Fruit fly (Drosophila melanogaster) whole organism, embryonic: Measurements from ENCODE around the gene CG8097.
A peak's percentile ranks its signal among the peaks of the same experiment; 100 is the strongest.

Source experiments
- B-H1 ChIP-seq: fragments of 200-800 bp; sonication (Bioruptor generic); IDR thresholded peaks from 3 replicates; pipeline ENCODE4 v1.3.6; 2022; ENCODE audit warnings: missing biosample characterization, missing genetic modification characterization
- Bteb2 ChIP-seq: fragments of 200-800 bp; sonication (Bioruptor generic); optimal IDR thresholded peaks from 2 replicates; lab custom pipeline; 2016; ENCODE audit warnings: missing biosample characterization, missing genetic modification characterization
- CG10147 ChIP-seq: fragments of 200-800 bp; sonication (Bioruptor generic); optimal IDR thresholded peaks from 2 replicates; lab custom pipeline; 2019; ENCODE audit warnings: missing biosample characterization, mild to moderate bottlenecking, missing genetic modification characterization, moderate library complexity
- CG10543 ChIP-seq: fragments of 200-800 bp; sonication (Bioruptor generic); optimal IDR thresholded peaks from 3 replicates; lab custom pipeline; 2017; ENCODE audit warnings: missing biosample characterization, mild to moderate bottlenecking, missing genetic modification characterization, moderate library complexity
- CG11085 ChIP-seq: fragments of 200-800 bp; sonication (Bioruptor generic); IDR thresholded peaks from 2 replicates; pipeline ENCODE4 v1.3.6; 2022; ENCODE audit warnings: missing biosample characterization, missing genetic modification characterization
- CG12071 ChIP-seq: fragments of 200-800 bp; sonication (Bioruptor generic); optimal IDR thresholded peaks from 3 replicates; lab custom pipeline; 2018; ENCODE audit warnings: missing biosample characterization, mild to moderate bottlenecking, missing genetic modification characterization
- CG12942 ChIP-seq: fragments of 200-800 bp; sonication (Bioruptor generic); optimal IDR thresholded peaks from 3 replicates; lab custom pipeline; 2016; ENCODE audit warnings: missing biosample characterization, missing genetic modification characterization
- CG14050 ChIP-seq: fragments of 200-800 bp; sonication (Bioruptor generic); IDR thresholded peaks from 3 replicates; pipeline ENCODE4 v1.3.6; 2022; ENCODE audit warnings: missing biosample characterization, missing genetic modification characterization
- CG17385 ChIP-seq: fragments of 200-800 bp; sonication (Bioruptor generic); optimal IDR thresholded peaks from 3 replicates; lab custom pipeline; 2018; ENCODE audit warnings: missing biosample characterization, mild to moderate bottlenecking, missing genetic modification characterization
- CG18011 ChIP-seq: fragments of 200-800 bp; sonication (Bioruptor generic); optimal IDR thresholded peaks from 2 replicates; lab custom pipeline; 2017; ENCODE audit warnings: missing biosample characterization, missing genetic modification characterization, mild to moderate bottlenecking, moderate library complexity, missing genotype
- CG1832 ChIP-seq: fragments of 200-800 bp; sonication (Bioruptor generic); optimal IDR thresholded peaks from 2 replicates; lab custom pipeline; 2017; ENCODE audit warnings: missing biosample characterization, mild to moderate bottlenecking, missing genetic modification characterization, inconsistent platforms
- CG18476 ChIP-seq: fragments of 200-800 bp; sonication (Bioruptor generic); optimal IDR thresholded peaks from 2 replicates; lab custom pipeline; 2016; ENCODE audit warnings: missing biosample characterization, mild to moderate bottlenecking, missing genetic modification characterization
- CG18619 ChIP-seq: fragments of 200-800 bp; sonication (Bioruptor generic); optimal IDR thresholded peaks from 3 replicates; lab custom pipeline; 2017; ENCODE audit warnings: missing biosample characterization, mild to moderate bottlenecking, missing genetic modification characterization
- CG2120 ChIP-seq: fragments of 200-800 bp; sonication (Bioruptor generic); optimal IDR thresholded peaks from 3 replicates; lab custom pipeline; 2016; ENCODE audit warnings: missing biosample characterization, missing genetic modification characterization
- CG3163 ChIP-seq: fragments of 200-800 bp; sonication (Bioruptor generic); optimal IDR thresholded peaks from 3 replicates; lab custom pipeline; 2016; ENCODE audit warnings: missing biosample characterization, missing genetic modification characterization
- CG33557 ChIP-seq: fragments of 200-800 bp; sonication (Bioruptor generic); optimal IDR thresholded peaks from 2 replicates; lab custom pipeline; 2019; ENCODE audit warnings: missing biosample characterization, mild to moderate bottlenecking, missing genetic modification characterization, moderate library complexity
- CG5180 ChIP-seq: fragments of 200-800 bp; sonication (Bioruptor generic); optimal IDR thresholded peaks from 3 replicates; lab custom pipeline; 2017; ENCODE audit warnings: missing biosample characterization, missing genetic modification characterization, mild to moderate bottlenecking, moderate library complexity, missing genetic modification reagents
- CG6791 ChIP-seq: fragments of 200-800 bp; sonication (Bioruptor generic); IDR thresholded peaks from 3 replicates; pipeline ENCODE4 v1.3.6; 2022; ENCODE audit warnings: missing biosample characterization, missing genetic modification characterization; ENCODE audit not compliant: partially characterized antibody
- CG7963 ChIP-seq: fragments of 200-800 bp; sonication (Bioruptor generic); IDR thresholded peaks from 3 replicates; pipeline ENCODE4 v1.3.6; 2022; ENCODE audit warnings: missing biosample characterization, missing genetic modification characterization; ENCODE audit not compliant: partially characterized antibody
- CG8089 ChIP-seq: fragments of 200-800 bp; sonication (Bioruptor generic); optimal IDR thresholded peaks from 3 replicates; lab custom pipeline; 2016; ENCODE audit warnings: missing biosample characterization, missing genetic modification characterization
- Dek ChIP-seq: fragments of 200-800 bp; sonication (Bioruptor generic); optimal IDR thresholded peaks from 3 replicates; lab custom pipeline; 2019; ENCODE audit warnings: missing biosample characterization, mild to moderate bottlenecking, missing genetic modification characterization, moderate library complexity
- ERR ChIP-seq: fragments of 200-800 bp; sonication (Bioruptor generic); optimal IDR thresholded peaks from 2 replicates; lab custom pipeline; 2016; ENCODE audit warnings: missing biosample characterization, missing genetic modification characterization
- Eip74EF ChIP-seq, 2 experiments: fragments of 200-800 bp in 1 of 2; fragments of >200 bp in 1 of 2; sonication (Bioruptor generic) in 1 of 2; optimal IDR thresholded peaks; 2 replicates each; lab custom pipeline; 2017 to 2019; ENCODE audit warnings: missing biosample characterization in 2 of 2, missing genetic modification characterization in 2 of 2, mild to moderate bottlenecking in 1 of 2, moderate library complexity in 1 of 2
- Elba2 ChIP-seq: fragments of 200-800 bp; sonication (Bioruptor generic); optimal IDR thresholded peaks from 3 replicates; lab custom pipeline; 2016; ENCODE audit warnings: missing biosample characterization, missing genetic modification characterization
- Hmr ChIP-seq: fragments of 200-800 bp; sonication (Bioruptor generic); optimal IDR thresholded peaks from 3 replicates; lab custom pipeline; 2017; ENCODE audit warnings: mild to moderate bottlenecking, missing biosample characterization, missing genetic modification reagents, missing genetic modification characterization
- MTF-1 ChIP-seq: fragments of 200-800 bp; sonication (Bioruptor generic); optimal IDR thresholded peaks from 2 replicates; lab custom pipeline; 2018; ENCODE audit warnings: missing biosample characterization, mild to moderate bottlenecking, missing genetic modification characterization, borderline replicate concordance
- Mrtf ChIP-seq: fragments of 200-800 bp; sonication (Bioruptor generic); IDR thresholded peaks from 3 replicates; pipeline ENCODE4 v1.3.6; 2022; ENCODE audit warnings: missing biosample characterization, missing genetic modification characterization
- Nf-YA ChIP-seq: fragments of 200-800 bp; sonication (Bioruptor generic); IDR thresholded peaks from 2 replicates; pipeline ENCODE4 v1.3.6; 2022; ENCODE audit warnings: missing biosample characterization, missing genetic modification characterization
- Poxn ChIP-seq: fragments of 200-800 bp; sonication (Bioruptor generic); IDR thresholded peaks from 2 replicates; pipeline ENCODE4 v1.3.6; 2022; ENCODE audit warnings: missing biosample characterization, missing genetic modification characterization
- Sin3A ChIP-seq: fragments of >200 bp; optimal IDR thresholded peaks from 2 replicates; lab custom pipeline; 2018
- Sry-δ ChIP-seq: fragments of 200-800 bp; sonication (Bioruptor generic); optimal IDR thresholded peaks from 2 replicates; lab custom pipeline; 2016; ENCODE audit warnings: missing biosample characterization, missing genetic modification characterization
- Ssrp ChIP-seq: fragments of 200-800 bp; sonication (Bioruptor generic); optimal IDR thresholded peaks from 2 replicates; lab custom pipeline; 2018; ENCODE audit warnings: missing biosample characterization, mild to moderate bottlenecking, missing genetic modification characterization, moderate library complexity
- Taf1 ChIP-seq: fragments of 200-800 bp; sonication (Bioruptor generic); IDR thresholded peaks from 2 replicates; pipeline ENCODE4 v1.3.6; 2022; ENCODE audit warnings: missing biosample characterization, missing genetic modification characterization
- Xrp1 ChIP-seq: fragments of 200-800 bp; sonication (Bioruptor generic); IDR thresholded peaks from 2 replicates; pipeline ENCODE4 v1.3.6; 2022; ENCODE audit warnings: missing biosample characterization, missing genetic modification characterization
- amos ChIP-seq: fragments of 200-800 bp; sonication (Bioruptor generic); IDR thresholded peaks from 2 replicates; pipeline ENCODE4 v1.3.6; 2022; ENCODE audit warnings: missing biosample characterization, missing genetic modification characterization; ENCODE audit not compliant: partially characterized antibody
- cad ChIP-seq: fragments of >200 bp; optimal IDR thresholded peaks from 2 replicates; lab custom pipeline; 2017; ENCODE audit warnings: missing biosample characterization, missing genetic modification characterization
- chinmo ChIP-seq: fragments of 200-800 bp; sonication (Bioruptor generic); IDR thresholded peaks from 4 replicates; pipeline ENCODE4 v1.3.6; 2022; ENCODE audit warnings: missing biosample characterization, missing genetic modification characterization; ENCODE audit not compliant: partially characterized antibody
- chm ChIP-seq: fragments of 200-800 bp; sonication (Bioruptor generic); IDR thresholded peaks from 2 replicates; pipeline ENCODE4 v1.3.6; 2022; ENCODE audit warnings: missing biosample characterization, missing genetic modification characterization
- ftz-f1 ChIP-seq: fragments of 200-800 bp; sonication (Bioruptor generic); optimal IDR thresholded peaks from 2 replicates; lab custom pipeline; 2016; ENCODE audit warnings: missing biosample characterization, missing genetic modification characterization
- lmd ChIP-seq: fragments of 200-800 bp; sonication (Bioruptor generic); IDR thresholded peaks from 2 replicates; pipeline ENCODE4 v1.3.6; 2022; ENCODE audit warnings: missing biosample characterization, missing genetic modification characterization
- nmo ChIP-seq: fragments of 200-800 bp; sonication (Bioruptor generic); optimal IDR thresholded peaks from 2 replicates; lab custom pipeline; 2018; ENCODE audit warnings: missing biosample characterization, mild to moderate bottlenecking, missing genetic modification characterization, moderate library complexity
- sc ChIP-seq, 3 experiments: fragments of >200 bp in 2 of 3; fragments of 200-800 bp in 1 of 3; sonication (Bioruptor generic) in 1 of 3; optimal IDR thresholded peaks; 2 replicates in 2 of 3; 3 replicates in 1 of 3; lab custom pipeline; 2017; ENCODE audit warnings: mild to moderate bottlenecking in 1 of 3, missing biosample characterization in 1 of 3, missing genetic modification characterization in 1 of 3, missing genetic modification reagents in 1 of 3
- scrt ChIP-seq: fragments of 200-800 bp; sonication (Bioruptor generic); optimal IDR thresholded peaks from 2 replicates; lab custom pipeline; 2018; ENCODE audit warnings: missing biosample characterization, mild to moderate bottlenecking, missing genetic modification characterization, moderate library complexity
- sens-2 ChIP-seq: fragments of 200-800 bp; sonication (Bioruptor generic); IDR thresholded peaks from 2 replicates; pipeline ENCODE4 v1.3.6; 2022; ENCODE audit warnings: missing biosample characterization, missing genetic modification characterization
- slou ChIP-seq: fragments of 200-800 bp; sonication (Bioruptor generic); optimal IDR thresholded peaks from 3 replicates; lab custom pipeline; 2016; ENCODE audit warnings: missing biosample characterization, missing genetic modification characterization
- ssp ChIP-seq: fragments of 200-800 bp; sonication (Bioruptor generic); IDR thresholded peaks from 2 replicates; pipeline ENCODE4 v1.3.6; 2022; ENCODE audit warnings: missing biosample characterization, missing genetic modification characterization
- unpg ChIP-seq: fragments of 200-800 bp; sonication (Bioruptor generic); optimal IDR thresholded peaks from 3 replicates; lab custom pipeline; 2018; ENCODE audit warnings: missing biosample characterization, mild to moderate bottlenecking, missing genetic modification characterization, moderate library complexity
- z ChIP-seq: fragments of 200-800 bp; sonication (Bioruptor generic); IDR thresholded peaks from 3 replicates; pipeline ENCODE4 v1.3.6; 2022; ENCODE audit warnings: missing biosample characterization, missing genetic modification characterization
- zf30C ChIP-seq: fragments of 200-800 bp; sonication (Bioruptor generic); optimal IDR thresholded peaks from 3 replicates; lab custom pipeline; 2018; ENCODE audit warnings: missing biosample characterization, mild to moderate bottlenecking, missing genetic modification characterization

CG8097 gene

dm6 chrX:15593477-15594229 lies 10.7 kb downstream of the CG8097 start, which contains the start of gene Chsy (continued):
- TF ChIP-seq CG3163 (GFP tag; lab: Kevin White, UChicago) (no peak), CG11085 (GFP tag; lab: Robert Waterston, UW) (no peak), z (GFP tag; lab: Robert Waterston, UW) (no peak), Elba2 (peak; percentile 1), CG18619 (GFP tag; lab: Kevin White, UChicago) (peak; percentile 35), sc (optimal IDR thresholded peaks at IDR 0.05; lab: Kevin White, UChicago) (no peak), sc (GFP tag; optimal IDR thresholded peaks at IDR 0.05; lab: Kevin White, UChicago) (no peak), CG8089 (GFP tag; lab: Kevin White, UChicago) (no peak), CG12942 (GFP tag; lab: Kevin White, UChicago) (no peak), chinmo (GFP tag; lab: Robert Waterston, UW) (peak; percentile 78; the same call in 3 of the 4 replicates), Sry-δ (GFP tag; lab: Kevin White, UChicago) (no peak), Ssrp (tag; lab: Kevin White, UChicago) (no peak), ssp (GFP tag; lab: Robert Waterston, UW) (no peak), nmo (GFP tag; lab: Kevin White, UChicago) (peak; percentile 6), Hmr (GFP tag; lab: Kevin White, UChicago) (no peak), zf30C (GFP tag; lab: Kevin White, UChicago) (peak; percentile 93), sens-2 (GFP tag; lab: Robert Waterston, UW) (no peak), lmd (GFP tag; lab: Robert Waterston, UW) (no peak), CG6791 (GFP tag; lab: Robert Waterston, UW) (no peak), CG7963 (GFP tag; lab: Robert Waterston, UW) (no peak), Bteb2 (GFP tag; lab: Kevin White, UChicago) (no peak), CG12071 (no peak), CG18476 (GFP tag; lab: Kevin White, UChicago) (no peak), Dek (no peak), slou (GFP tag; lab: Kevin White, UChicago) (no peak), Mrtf (GFP tag; lab: Robert Waterston, UW) (no peak), Eip74EF (GFP tag; optimal IDR thresholded peaks at IDR 0.05; lab: Kevin White, UChicago) (no peak), ftz-f1 (GFP tag; lab: Kevin White, UChicago) (no peak), CG2120 (GFP tag; lab: Kevin White, UChicago) (no peak), Xrp1 (GFP tag; lab: Robert Waterston, UW) (peak; percentile 56; the same call in 1 of the 2 replicates), CG5180 (GFP tag; lab: Kevin White, UChicago) (peak; percentile 14), CG10147 (GFP tag; lab: Kevin White, UChicago) (no peak), B-H1 (GFP tag; lab: Robert Waterston, UW) (peak; percentile 10; the same call in 1 of the 3 replicates), amos (GFP tag; lab: Robert Waterston, UW) (peak; percentile 31; the same call in 1 of the 2 replicates), CG18011 (no peak), Poxn (no peak), CG10543 (GFP tag; lab: Kevin White, UChicago) (peak; percentile 10), CG14050 (GFP tag; lab: Robert Waterston, UW) (no peak), ERR (no peak), chm (GFP tag; lab: Robert Waterston, UW) (no peak), cad (GFP tag; lab: Kevin White, UChicago) (no peak), Sin3A (lab: Kevin White, UChicago) (no peak), Taf1 (GFP tag; lab: Robert Waterston, UW) (no peak), CG33557 (no peak), scrt (no peak), Nf-YA (GFP tag; lab: Robert Waterston, UW) (no peak), unpg (GFP tag; lab: Kevin White, UChicago) (no peak), CG17385 (GFP tag; lab: Kevin White, UChicago) (peak; percentile 3), MTF-1 (no peak), CG1832 (GFP tag; lab: Kevin White, UChicago) (peak; percentile 39)
